Fruit fly (Drosophila melanogaster) whole organism, embryonic: Measurements from ENCODE around the gene tbc.

Experiments used
- B-H1 ChIP-seq: fragments of 200-800 bp; sonication (Bioruptor generic); IDR thresholded peaks from 3 replicates; pipeline ENCODE4 v1.3.6; 2022; ENCODE audit warnings: missing biosample characterization, missing genetic modification characterization
- Bgb ChIP-seq: fragments of 200-800 bp; sonication (Bioruptor generic); IDR thresholded peaks from 2 replicates; pipeline ENCODE4 v1.3.6; 2022; ENCODE audit warnings: missing biosample characterization, missing genetic modification characterization; ENCODE audit not compliant: partially characterized antibody
- Blimp-1 ChIP-seq: fragments of 200-800 bp; sonication (Bioruptor generic); optimal IDR thresholded peaks from 3 replicates; lab custom pipeline; 2018; ENCODE audit warnings: missing biosample characterization, missing genetic modification characterization, mild to moderate bottlenecking, moderate library complexity, missing genetic modification reagents
- BtbVII ChIP-seq: fragments of 200-800 bp; sonication (Bioruptor generic); optimal IDR thresholded peaks from 3 replicates; lab custom pipeline; 2017; ENCODE audit warnings: missing biosample characterization, mild to moderate bottlenecking, missing genetic modification characterization
- CG1233 ChIP-seq: fragments of 200-800 bp; sonication (Bioruptor generic); optimal IDR thresholded peaks from 4 replicates; lab custom pipeline; 2018; ENCODE audit warnings: missing biosample characterization, mild to moderate bottlenecking, missing genetic modification characterization
- CG12769 ChIP-seq: fragments of 200-800 bp; sonication (Bioruptor generic); optimal IDR thresholded peaks from 2 replicates; lab custom pipeline; 2019; ENCODE audit warnings: missing biosample characterization, mild to moderate bottlenecking, missing genetic modification characterization, moderate library complexity
- CG14014 ChIP-seq: fragments of 200-800 bp; sonication (Bioruptor generic); IDR thresholded peaks from 2 replicates; pipeline ENCODE4 v1.3.6; 2022; ENCODE audit warnings: missing biosample characterization, missing genetic modification characterization
- CG17186 ChIP-seq: fragments of 200-800 bp; sonication (Bioruptor generic); optimal IDR thresholded peaks from 3 replicates; lab custom pipeline; 2017; ENCODE audit warnings: missing biosample characterization, missing genetic modification reagents, missing genetic modification characterization
- CG18619 ChIP-seq: fragments of 200-800 bp; sonication (Bioruptor generic); optimal IDR thresholded peaks from 3 replicates; lab custom pipeline; 2017; ENCODE audit warnings: missing biosample characterization, mild to moderate bottlenecking, missing genetic modification characterization
- CG31365 ChIP-seq: fragments of 200-800 bp; sonication (Bioruptor generic); optimal IDR thresholded peaks from 2 replicates; lab custom pipeline; 2018; ENCODE audit warnings: missing biosample characterization, mild to moderate bottlenecking, missing genetic modification characterization
- CG32772 ChIP-seq: fragments of 200-800 bp; sonication (Bioruptor generic); IDR thresholded peaks from 2 replicates; pipeline ENCODE4 v1.3.6; 2022; ENCODE audit warnings: missing biosample characterization, missing genetic modification characterization
- CG33557 ChIP-seq: fragments of 200-800 bp; sonication (Bioruptor generic); optimal IDR thresholded peaks from 2 replicates; lab custom pipeline; 2019; ENCODE audit warnings: missing biosample characterization, mild to moderate bottlenecking, missing genetic modification characterization, moderate library complexity
- CG4328 ChIP-seq: fragments of 200-800 bp; sonication (Bioruptor generic); optimal IDR thresholded peaks from 3 replicates; lab custom pipeline; 2017; ENCODE audit warnings: missing biosample characterization, missing genetic modification reagents, missing genetic modification characterization
- CG6791 ChIP-seq: fragments of 200-800 bp; sonication (Bioruptor generic); IDR thresholded peaks from 3 replicates; pipeline ENCODE4 v1.3.6; 2022; ENCODE audit warnings: missing biosample characterization, missing genetic modification characterization; ENCODE audit not compliant: partially characterized antibody
- CG8944 ChIP-seq: fragments of 200-800 bp; sonication (Bioruptor generic); optimal IDR thresholded peaks from 3 replicates; lab custom pipeline; 2016; ENCODE audit warnings: missing biosample characterization, missing genetic modification characterization
- CG9215 ChIP-seq: fragments of 200-800 bp; sonication (Bioruptor generic); IDR thresholded peaks from 2 replicates; pipeline ENCODE4 v1.3.6; 2022; ENCODE audit warnings: missing biosample characterization, missing genetic modification characterization
- CTCF ChIP-seq: fragments of 200-800 bp; sonication (Bioruptor generic); optimal IDR thresholded peaks from 2 replicates; lab custom pipeline; 2017; ENCODE audit warnings: missing biosample characterization, mild to moderate bottlenecking, missing genetic modification characterization, moderate library complexity
- Dip3 ChIP-seq: fragments of 200-800 bp; sonication (Bioruptor generic); optimal IDR thresholded peaks from 3 replicates; lab custom pipeline; 2016; ENCODE audit warnings: missing biosample characterization, missing genetic modification characterization
- Ets97D ChIP-seq: fragments of 200-800 bp; sonication (Bioruptor generic); optimal IDR thresholded peaks from 3 replicates; lab custom pipeline; 2016; ENCODE audit warnings: missing biosample characterization, missing genetic modification characterization
- GATAe ChIP-seq: fragments of 200-800 bp; sonication (Bioruptor generic); conservative IDR thresholded peaks from 2 replicates; pipeline ENCODE4 v1.3.6; 2022; ENCODE audit warnings: missing biosample characterization, missing genetic modification characterization
- Gug ChIP-seq: fragments of 200-800 bp; sonication (Bioruptor generic); IDR thresholded peaks from 4 replicates; pipeline ENCODE4 v1.3.6; 2022; ENCODE audit warnings: missing biosample characterization, missing genetic modification characterization
- Hey ChIP-seq: fragments of 200-800 bp; sonication (Bioruptor generic); optimal IDR thresholded peaks from 3 replicates; lab custom pipeline; 2018; ENCODE audit warnings: missing biosample characterization, mild to moderate bottlenecking, missing genetic modification characterization
- MTF-1 ChIP-seq: fragments of 200-800 bp; sonication (Bioruptor generic); optimal IDR thresholded peaks from 2 replicates; lab custom pipeline; 2018; ENCODE audit warnings: missing biosample characterization, mild to moderate bottlenecking, missing genetic modification characterization, borderline replicate concordance
- Med ChIP-seq: fragments of 200-800 bp; sonication (Bioruptor generic); peaks from one replicate; lab custom pipeline; 2016; ENCODE audit warnings: missing biosample characterization, missing genetic modification characterization, mild to moderate bottlenecking, inconsistent platforms, moderate library complexity
- Mes4 ChIP-seq: fragments of 200-800 bp; sonication (Bioruptor generic); optimal IDR thresholded peaks from 2 replicates; lab custom pipeline; 2016; ENCODE audit warnings: missing biosample characterization, missing genetic modification characterization
- Mrtf ChIP-seq: fragments of 200-800 bp; sonication (Bioruptor generic); IDR thresholded peaks from 3 replicates; pipeline ENCODE4 v1.3.6; 2022; ENCODE audit warnings: missing biosample characterization, missing genetic modification characterization
- NC2β ChIP-seq: fragments of 200-800 bp; sonication (Bioruptor generic); optimal IDR thresholded peaks from 2 replicates; lab custom pipeline; 2016; ENCODE audit warnings: missing biosample characterization, missing genetic modification characterization
- Sry-δ ChIP-seq: fragments of 200-800 bp; sonication (Bioruptor generic); optimal IDR thresholded peaks from 2 replicates; lab custom pipeline; 2016; ENCODE audit warnings: missing biosample characterization, missing genetic modification characterization
- Tbp ChIP-seq: fragments of >200 bp; optimal IDR thresholded peaks from 2 replicates; lab custom pipeline; 2018; ENCODE audit warnings: missing biosample characterization, missing genetic modification characterization
- ab ChIP-seq: fragments of 200-800 bp; sonication (Bioruptor generic); optimal IDR thresholded peaks from 2 replicates; lab custom pipeline; 2016; ENCODE audit warnings: missing biosample characterization, missing genetic modification characterization
- abd-A ChIP-seq: fragments of 200-800 bp; sonication (Bioruptor generic); optimal IDR thresholded peaks from 3 replicates; lab custom pipeline; 2019; ENCODE audit warnings: missing biosample characterization, mild to moderate bottlenecking, missing genetic modification characterization, moderate library complexity
- crol ChIP-seq: fragments of 200-800 bp; sonication (Bioruptor generic); IDR thresholded peaks from 2 replicates; pipeline ENCODE4 v1.3.6; 2022; ENCODE audit warnings: missing biosample characterization, missing genetic modification characterization
- da ChIP-seq: fragments of 200-800 bp; sonication (Bioruptor generic); optimal IDR thresholded peaks from 2 replicates; lab custom pipeline; 2016; ENCODE audit warnings: missing biosample characterization, missing genetic modification characterization
- dm ChIP-seq: fragments of 200-800 bp; sonication (Bioruptor generic); optimal IDR thresholded peaks from 3 replicates; lab custom pipeline; 2016; ENCODE audit warnings: missing biosample characterization, missing genetic modification characterization
- eve ChIP-seq, 2 experiments: fragments of >200 bp; optimal IDR thresholded peaks; 2 replicates each; lab custom pipeline; 2017; ENCODE audit warnings: missing biosample characterization in 2 of 2, missing genetic modification characterization in 2 of 2
- ftz-f1 ChIP-seq: fragments of 200-800 bp; sonication (Bioruptor generic); optimal IDR thresholded peaks from 2 replicates; lab custom pipeline; 2016; ENCODE audit warnings: missing biosample characterization, missing genetic modification characterization
- fu2 ChIP-seq: fragments of 200-800 bp; sonication (Bioruptor generic); optimal IDR thresholded peaks from 2 replicates; lab custom pipeline; 2016; ENCODE audit warnings: missing biosample characterization, missing genetic modification characterization
- hth ChIP-seq: fragments of >200 bp; optimal IDR thresholded peaks from 2 replicates; lab custom pipeline; 2017; ENCODE audit warnings: inconsistent platforms
- lbe ChIP-seq: fragments of 200-800 bp; sonication (Bioruptor generic); optimal IDR thresholded peaks from 2 replicates; lab custom pipeline; 2016; ENCODE audit warnings: missing biosample characterization, mild to moderate bottlenecking, missing genetic modification characterization
- mirr ChIP-seq: fragments of 200-800 bp; sonication (Bioruptor generic); optimal IDR thresholded peaks from 3 replicates; lab custom pipeline; 2018; ENCODE audit warnings: missing biosample characterization, mild to moderate bottlenecking, missing genetic modification characterization
- onecut ChIP-seq: fragments of 200-800 bp; sonication (Bioruptor generic); IDR thresholded peaks from 2 replicates; pipeline ENCODE4 v1.3.6; 2022; ENCODE audit warnings: missing biosample characterization, missing genetic modification characterization
- otp ChIP-seq: fragments of 200-800 bp; sonication (Bioruptor generic); IDR thresholded peaks from 3 replicates; pipeline ENCODE4, ENCODE4 v1.3.6; 2022; ENCODE audit warnings: missing biosample characterization, missing genetic modification characterization
- repo ChIP-seq: fragments of 200-800 bp; sonication (Bioruptor generic); optimal IDR thresholded peaks from 2 replicates; lab custom pipeline; 2016; ENCODE audit warnings: missing biosample characterization, missing genetic modification characterization
- slbo ChIP-seq: fragments of 200-800 bp; sonication (Bioruptor generic); IDR thresholded peaks from 2 replicates; pipeline ENCODE4 v1.3.6; 2022; ENCODE audit warnings: missing biosample characterization, missing genetic modification characterization
- ssp ChIP-seq: fragments of 200-800 bp; sonication (Bioruptor generic); IDR thresholded peaks from 2 replicates; pipeline ENCODE4 v1.3.6; 2022; ENCODE audit warnings: missing biosample characterization, missing genetic modification characterization
- trh ChIP-seq: fragments of 200-800 bp; sonication (Bioruptor generic); optimal IDR thresholded peaks from 2 replicates; lab custom pipeline; 2016; ENCODE audit warnings: missing biosample characterization, missing genetic modification characterization
- ttk ChIP-seq: fragments of 200-800 bp; sonication (Bioruptor generic); IDR thresholded peaks from 2 replicates; pipeline ENCODE4 v2.1.2; 2022; ENCODE audit warnings: missing biosample characterization, missing genetic modification characterization

Gene tbc

DNA sequence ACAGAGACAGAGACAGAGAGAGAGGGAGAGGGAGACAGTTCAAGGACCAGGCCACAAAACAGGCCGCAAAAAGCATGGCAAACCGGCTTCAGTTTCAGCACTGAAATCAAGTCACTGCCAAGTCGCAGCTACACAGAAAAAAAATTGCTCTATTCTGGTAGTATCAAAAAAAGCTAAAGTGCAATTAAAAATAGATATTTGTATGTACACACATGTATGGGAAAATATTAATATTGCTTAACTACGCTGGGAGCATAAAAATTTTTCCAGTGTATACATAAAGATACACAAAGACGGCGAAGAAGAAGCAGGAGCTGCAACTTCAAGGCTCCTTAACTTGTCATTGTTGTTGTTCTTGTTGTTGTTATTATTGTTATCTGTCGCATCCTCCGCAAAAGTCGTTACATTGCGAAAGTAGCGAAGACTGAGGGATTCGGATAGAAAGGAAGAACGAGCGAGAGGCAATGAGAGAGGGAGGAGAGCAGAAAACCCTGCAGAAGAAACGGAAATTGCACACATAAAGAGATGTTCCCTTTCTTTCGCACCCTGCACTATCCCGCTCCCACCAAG lies 52.0 kb downstream of the tbc start (continued):
- TF ChIP-seq CG33557 (GFP tag; lab: Kevin White, UChicago) (no peak), fu2 (GFP tag; lab: Kevin White, UChicago) (no peak), ftz-f1 (no peak)

DNA sequence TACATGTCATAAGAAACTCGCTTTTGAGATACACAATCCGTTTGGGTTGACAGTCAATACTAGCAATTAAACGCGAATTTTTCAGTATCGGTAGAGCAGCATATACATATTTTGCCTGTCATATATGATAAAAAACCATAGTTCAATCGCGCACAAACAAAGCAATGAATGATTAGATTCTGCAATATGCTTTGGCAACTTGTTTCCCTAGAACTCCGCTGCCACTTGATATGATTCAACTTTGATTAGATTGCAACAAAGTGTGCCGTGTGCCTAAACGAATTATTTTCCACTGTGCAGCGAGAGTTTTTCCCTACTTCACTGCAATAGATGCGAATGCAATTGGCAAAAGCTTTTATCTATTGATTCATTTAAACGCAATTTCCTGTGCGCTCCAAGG lies 52.5 kb downstream of the tbc start:
- no peak for TF ChIP-seq repo (GFP tag; lab: Kevin White, UChicago)
- TF ChIP-seq Hey = no peak
- TF ChIP-seq GATAe (GFP tag; lab: Robert Waterston, UW) = no peak
- TF ChIP-seq BtbVII (GFP tag; lab: Kevin White, UChicago) = no peak
- 0 out of 3 replicates have a peak, but pooled peaks have one; percentile 2 for TF ChIP-seq B-H1 (GFP tag; lab: Robert Waterston, UW)
- no peak for TF ChIP-seq CG12769 (tag; lab: Kevin White, UChicago)
- no peak for TF ChIP-seq hth (lab: Kevin White, UChicago)
- no peak for TF ChIP-seq CG1233 (GFP tag; lab: Kevin White, UChicago)
- TF ChIP-seq ab (GFP tag; lab: Kevin White, UChicago) = no peak
- no peak for TF ChIP-seq CG17186 (GFP tag; lab: Kevin White, UChicago)
- no peak for TF ChIP-seq da (GFP tag; lab: Kevin White, UChicago)
- TF ChIP-seq eve (GFP tag; optimal IDR thresholded peaks at IDR 0.05; lab: Kevin White, UChicago) = peak in 1 of 2 experiments; percentile 7
- no peak for TF ChIP-seq CG9215 (GFP tag; lab: Robert Waterston, UW)

DNA sequence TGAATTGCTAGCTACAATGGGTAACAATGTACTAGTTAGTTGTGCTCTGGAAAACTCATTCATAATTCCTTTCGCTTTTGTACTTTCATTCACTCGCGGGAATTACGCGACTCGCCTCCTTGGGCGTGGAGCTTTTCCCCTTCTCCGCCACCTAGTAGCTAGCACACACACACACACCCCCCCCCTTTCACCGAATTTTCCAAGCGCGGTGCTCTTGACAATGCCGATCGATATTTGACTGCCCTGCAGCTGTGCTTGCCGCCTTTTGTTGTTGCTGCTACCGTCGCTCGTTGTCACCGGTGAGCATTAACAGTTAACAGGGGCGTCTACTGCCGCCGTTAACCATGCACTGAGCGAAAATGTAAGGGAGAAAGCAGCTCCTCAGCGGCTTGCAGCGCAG lies 53.1 kb downstream of the tbc start:
- TF ChIP-seq CG14014 = 0 out of 2 replicates have a peak, but pooled peaks have one; percentile 10
- TF ChIP-seq hth (lab: Kevin White, UChicago) = no peak
- TF ChIP-seq Med (GFP tag; lab: Kevin White, UChicago) = peak; percentile 63
- TF ChIP-seq ssp (GFP tag; lab: Robert Waterston, UW) = no peak
- no peak for TF ChIP-seq dm (GFP tag; lab: Kevin White, UChicago)
- TF ChIP-seq CG6791 (GFP tag; lab: Robert Waterston, UW) = no peak
- TF ChIP-seq onecut (GFP tag; lab: Robert Waterston, UW) = peak; percentile 94
- TF ChIP-seq Blimp-1 (GFP tag; lab: Kevin White, UChicago) = no peak
- TF ChIP-seq CG31365 (tag; lab: Kevin White, UChicago) = no peak
- TF ChIP-seq Mes4 (GFP tag; lab: Kevin White, UChicago) = no peak
- TF ChIP-seq CG32772 = 0 out of 2 replicates have a peak, but pooled peaks have one; percentile 6
- TF ChIP-seq mirr = no peak
- TF ChIP-seq ttk = no peak
- no peak for TF ChIP-seq CG18619
- peak; percentile 61; the same call in 1 of the 2 replicates for TF ChIP-seq crol (GFP tag; lab: Robert Waterston, UW)
- TF ChIP-seq Sry-δ = no peak
- TF ChIP-seq, all 482 proteins: peak for 5

DNA sequence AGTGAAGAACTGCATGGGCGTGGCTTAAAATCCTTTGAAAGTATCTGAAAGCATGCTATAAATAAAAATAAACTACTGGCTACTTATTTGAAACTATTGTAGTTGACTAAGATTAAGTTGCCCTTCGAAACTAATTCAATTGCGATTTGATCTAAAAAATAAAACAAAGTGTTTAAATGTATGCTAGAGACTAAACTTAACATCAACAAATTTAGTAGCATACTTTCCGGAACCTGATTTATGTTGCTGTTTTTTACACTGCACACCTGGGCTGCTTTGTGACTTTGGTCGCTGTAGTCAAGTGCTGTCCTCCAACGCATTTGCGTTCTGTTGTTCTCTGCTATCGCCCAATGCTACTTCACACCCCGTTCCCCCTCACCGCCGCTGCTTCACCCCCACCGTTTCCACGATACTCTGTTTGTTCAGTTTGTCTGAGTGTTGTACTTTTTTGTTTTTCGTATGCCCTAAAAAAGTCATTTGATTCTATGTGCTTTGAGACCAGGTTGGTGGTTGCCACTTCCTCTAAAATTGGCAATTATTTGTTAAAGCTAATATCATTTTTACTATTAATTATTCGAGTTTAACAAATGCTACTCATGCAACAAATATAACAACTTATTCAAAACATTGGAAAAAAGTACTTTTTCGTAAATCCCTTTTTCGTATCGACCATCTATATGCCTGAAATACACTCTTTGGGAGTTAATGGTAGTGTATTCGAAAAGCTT lies 53.8 kb downstream of the tbc start:
- TF ChIP-seq trh (GFP tag; lab: Kevin White, UChicago) (no peak), NC2β (GFP tag; lab: Kevin White, UChicago) (no peak), Ets97D (GFP tag; lab: Kevin White, UChicago) (peak; percentile 6), Gug (GFP tag; lab: Robert Waterston, UW) (peak; percentile 8; the same call in 1 of the 4 replicates), lbe (GFP tag; lab: Kevin White, UChicago) (peak; percentile 36), Dip3 (GFP tag; lab: Kevin White, UChicago) (no peak), Tbp (GFP tag; lab: Kevin White, UChicago) (no peak), otp (GFP tag; lab: Robert Waterston, UW) (peak; percentile 26; the same call in 1 of the 3 replicates), CG8944 (GFP tag; lab: Kevin White, UChicago) (no peak), abd-A (tag; lab: Kevin White, UChicago) (no peak), CG17186 (GFP tag; lab: Kevin White, UChicago) (no peak), CTCF (GFP tag; lab: Kevin White, UChicago) (no peak), CG4328 (GFP tag; lab: Kevin White, UChicago) (peak; percentile 6), slbo (GFP tag; lab: Robert Waterston, UW) (peak; percentile 60), Mrtf (GFP tag; lab: Robert Waterston, UW) (no peak), ftz-f1 (no peak), Bgb (GFP tag; lab: Robert Waterston, UW) (no peak), MTF-1 (GFP tag; lab: Kevin White, UChicago) (no peak)
